Worm (Caenorhabditis elegans): ENCODE data around the gene F07E5.5.

Gene F07E5.5

DNA sequence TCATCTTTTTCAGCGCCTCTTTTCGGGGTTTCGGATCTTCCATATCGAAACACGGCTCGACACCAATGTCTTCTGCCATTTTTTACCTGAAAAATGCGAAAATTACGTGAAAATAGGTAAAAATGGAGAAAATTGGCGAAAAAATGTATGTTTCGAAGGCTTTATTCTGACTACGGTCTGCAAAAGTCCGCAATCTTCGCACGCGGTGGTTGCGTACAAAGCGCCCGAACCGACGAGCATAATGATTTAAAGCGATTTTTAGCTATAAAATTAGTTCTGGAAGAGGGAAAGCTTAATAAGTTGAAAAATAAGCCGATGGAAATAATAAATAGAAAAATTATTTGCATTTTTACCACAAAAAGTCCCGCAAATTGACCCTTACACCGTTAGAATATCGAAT, at the start of gene F07E5.5:
Gene F07E5.5, minus strand, starts transcription at position 86 of the 400 bp plus-strand sequence.
- no peak for TF ChIP-seq F13C5.2 (tag; optimal IDR thresholded peaks at IDR 0.05)
- no peak for TF ChIP-seq scrt-1 (GFP tag; IDR thresholded peaks at IDR 0.05)
- TF ChIP-seq hnd-1 (tag; optimal IDR thresholded peaks at IDR 0.05): no peak

ce11 chrII:2108295-2108694, 49.4 kb upstream of the F07E5.5 start, which contains the start of gene R52.4:
TSS of gene R52.4 (minus strand) at chrII:2108395.
- no peak for TF ChIP-seq scrt-1 (GFP tag; IDR thresholded peaks at IDR 0.05)

DNA sequence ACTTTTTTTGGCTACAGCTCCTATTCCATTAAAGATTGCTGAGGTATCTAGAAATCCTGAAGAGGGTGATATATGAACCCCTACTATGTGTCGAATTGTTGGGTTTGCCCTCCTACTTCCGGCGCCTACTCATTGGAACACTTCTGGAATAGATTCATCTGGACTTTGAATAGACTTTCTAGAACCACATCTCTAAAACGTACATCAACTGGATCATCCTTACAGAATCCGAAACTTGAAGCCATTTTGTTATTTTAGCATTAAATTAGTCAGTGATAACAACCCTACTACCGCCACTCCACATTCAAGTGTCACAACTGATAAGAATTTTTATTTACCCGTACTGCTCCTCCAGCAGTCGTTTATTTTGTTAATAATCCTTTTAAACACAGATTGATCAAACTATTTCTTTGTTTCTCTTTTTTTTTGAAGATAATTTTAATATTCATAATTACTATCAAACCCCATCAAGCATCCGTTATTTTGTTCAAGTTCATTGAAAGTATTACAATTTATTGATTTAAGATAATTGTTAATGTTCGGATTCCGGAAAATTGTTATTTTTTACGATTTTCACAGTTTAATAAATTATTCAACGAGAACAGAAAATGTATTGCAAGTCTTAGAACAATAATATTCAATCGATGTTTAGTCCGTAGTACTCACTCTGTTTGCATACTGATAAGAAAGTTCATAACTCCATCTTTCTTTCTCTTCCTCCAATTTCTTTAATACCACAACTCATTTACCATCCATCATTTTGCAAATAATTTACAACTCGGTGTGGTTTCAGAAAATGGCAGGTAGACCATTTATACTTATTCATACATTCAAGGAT, 40.5 kb upstream of the F07E5.5 start, which contains the start of gene math-42:
Gene math-42, plus strand, starts transcription at position 788 of the 838 bp plus-strand sequence.
- TF ChIP-seq tbx-11 (GFP tag; IDR thresholded peaks at IDR 0.05) (no peak), scrt-1 (GFP tag; IDR thresholded peaks at IDR 0.05) (no peak), ceh-36 (tag; optimal IDR thresholded peaks at IDR 0.05) (no peak), ets-7 (tag; optimal IDR thresholded peaks at IDR 0.05) (no peak), aly-1 (tag; optimal IDR thresholded peaks at IDR 0.05) (no peak), tbx-37 (GFP tag; conservative IDR thresholded peaks at IDR 0.05) (no peak), hmbx-1 (tag; optimal IDR thresholded peaks at IDR 0.05) (no peak), F13C5.2 (tag; optimal IDR thresholded peaks at IDR 0.05) (no peak), flt-1 (GFP tag; IDR thresholded peaks at IDR 0.05) (no peak), hnd-1 (tag; optimal IDR thresholded peaks at IDR 0.05) (no peak), B0310.2 (tag; optimal IDR thresholded peaks at IDR 0.05) (no peak), ama-1 (optimal IDR thresholded peaks at IDR 0.05) (no peak), ceh-13 (GFP tag; optimal IDR thresholded peaks at IDR 0.05) (no peak), pes-1 (GFP tag; IDR thresholded peaks at IDR 0.05) (no peak), hmg-4 (GFP tag; optimal IDR thresholded peaks at IDR 0.05) (no peak), tra-4 (tag; optimal IDR thresholded peaks at IDR 0.05) (no peak), sea-1 (GFP tag; conservative IDR thresholded peaks at IDR 0.05) (no peak)

- no peak for TF ChIP-seq sea-1 (GFP tag; conservative IDR thresholded peaks at IDR 0.05)
- no peak for TF ChIP-seq scrt-1 (GFP tag; IDR thresholded peaks at IDR 0.05)
- TF ChIP-seq hmg-4 (GFP tag; optimal IDR thresholded peaks at IDR 0.05): no peak
- TF ChIP-seq tbx-11 (GFP tag; IDR thresholded peaks at IDR 0.05): no peak
- no peak for TF ChIP-seq tbx-37 (GFP tag; conservative IDR thresholded peaks at IDR 0.05)
- TF ChIP-seq ceh-13 (GFP tag; optimal IDR thresholded peaks at IDR 0.05): no peak
- TF ChIP-seq B0310.2 (tag; optimal IDR thresholded peaks at IDR 0.05): no peak
- no peak for TF ChIP-seq F13C5.2 (tag; optimal IDR thresholded peaks at IDR 0.05)
- TF ChIP-seq ceh-36 (tag; optimal IDR thresholded peaks at IDR 0.05): no peak
- no peak for TF ChIP-seq hnd-1 (tag; optimal IDR thresholded peaks at IDR 0.05)
- TF ChIP-seq hmbx-1 (tag; optimal IDR thresholded peaks at IDR 0.05): no peak
- no peak for TF ChIP-seq pes-1 (GFP tag; IDR thresholded peaks at IDR 0.05)
- TF ChIP-seq tra-4 (tag; optimal IDR thresholded peaks at IDR 0.05): no peak
Measured at ce11 chrII:2094924-2095650, 36.2 kb upstream of the F07E5.5 start, which contains the start of gene T16A1.2. TSS of gene T16A1.2 (plus strand) at chrII:2095600.

DNA sequence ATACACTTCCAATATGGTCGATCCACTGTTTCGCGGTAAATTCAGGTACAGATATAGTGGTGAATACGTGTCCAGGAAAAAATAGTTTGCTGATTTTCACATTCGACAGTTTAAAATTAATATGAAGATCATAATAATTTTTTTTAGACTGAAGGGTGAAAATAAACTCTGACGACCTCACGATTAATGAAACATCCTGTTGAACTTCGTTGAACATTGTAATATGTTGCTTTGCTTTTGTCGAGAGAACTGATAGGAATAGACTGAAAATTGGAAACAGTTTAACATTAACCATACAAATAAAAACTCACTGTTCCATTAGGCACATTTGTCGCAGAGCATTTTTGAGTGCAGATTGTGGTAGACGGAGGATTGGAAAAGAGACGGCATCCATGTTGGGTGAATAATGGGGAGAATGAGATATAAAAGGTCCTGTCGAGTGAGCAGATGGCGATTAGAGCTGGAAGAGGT, 34.6 kb upstream of the F07E5.5 start, which contains the start of gene fbxb-37:
Gene fbxb-37, minus strand, starts transcription at position 421 of the 471 bp plus-strand sequence.
- TF ChIP-seq tbx-11 (GFP tag; IDR thresholded peaks at IDR 0.05) (no peak), ceh-36 (tag; optimal IDR thresholded peaks at IDR 0.05) (no peak), hnd-1 (tag; optimal IDR thresholded peaks at IDR 0.05) (no peak), B0310.2 (tag; optimal IDR thresholded peaks at IDR 0.05) (no peak), ama-1 (optimal IDR thresholded peaks at IDR 0.05) (no peak), tbx-37 (GFP tag; conservative IDR thresholded peaks at IDR 0.05) (no peak), F13C5.2 (tag; optimal IDR thresholded peaks at IDR 0.05) (no peak), ceh-13 (GFP tag; optimal IDR thresholded peaks at IDR 0.05) (no peak), ets-7 (tag; optimal IDR thresholded peaks at IDR 0.05) (no peak), pes-1 (GFP tag; IDR thresholded peaks at IDR 0.05) (no peak), flt-1 (GFP tag; IDR thresholded peaks at IDR 0.05) (no peak), tra-4 (tag; optimal IDR thresholded peaks at IDR 0.05) (no peak), aly-1 (tag; optimal IDR thresholded peaks at IDR 0.05) (no peak), scrt-1 (GFP tag; IDR thresholded peaks at IDR 0.05) (no peak)

- TF ChIP-seq ceh-36 (tag; optimal IDR thresholded peaks at IDR 0.05): peak; percentile 1
- TF ChIP-seq hmg-4 (GFP tag; optimal IDR thresholded peaks at IDR 0.05): peak; percentile 16
- no peak for TF ChIP-seq tbx-37 (GFP tag; conservative IDR thresholded peaks at IDR 0.05)
Measured at ce11 chrII:2091972-2092371, 33.1 kb upstream of the F07E5.5 start, which contains the start of gene T16A1.10. TSS of gene T16A1.10 (minus strand) at chrII:2092094.

DNA sequence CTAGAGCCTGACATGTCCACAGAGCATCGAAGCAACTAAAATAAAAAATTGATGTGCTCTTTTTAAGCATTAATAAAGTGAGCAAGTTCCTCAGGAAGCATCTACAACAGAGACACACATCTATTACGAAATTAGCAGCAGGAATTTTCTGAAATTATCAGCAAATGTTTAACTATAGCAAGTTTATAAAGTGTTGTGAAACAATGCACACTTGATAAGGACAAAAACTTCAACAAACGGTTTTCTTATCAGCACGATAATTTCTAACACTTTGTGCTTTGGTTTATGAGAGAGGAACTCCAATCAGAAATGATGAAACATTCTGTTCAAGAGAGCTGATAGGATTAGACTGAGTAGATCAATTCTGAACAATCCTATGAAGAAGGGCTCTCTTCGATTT, 31.7 kb upstream of the F07E5.5 start, which contains the start of gene trpl-5:
Gene trpl-5, minus strand, starts transcription at position 32 of the 400 bp plus-strand sequence.
- TF ChIP-seq aly-1 (tag; optimal IDR thresholded peaks at IDR 0.05): no peak
- no peak for TF ChIP-seq B0310.2 (tag; optimal IDR thresholded peaks at IDR 0.05)
- no peak for TF ChIP-seq hmg-4 (GFP tag; optimal IDR thresholded peaks at IDR 0.05)
- TF ChIP-seq F13C5.2 (tag; optimal IDR thresholded peaks at IDR 0.05): no peak
- no peak for TF ChIP-seq ceh-36 (tag; optimal IDR thresholded peaks at IDR 0.05)
- TF ChIP-seq tra-4 (tag; optimal IDR thresholded peaks at IDR 0.05): no peak

All from whole organism, early embryonic.